Fruit fly (Drosophila melanogaster) whole organism, embryonic: Measurements from ENCODE around the gene CCAP-R.

Experiments used
- B-H1 ChIP-seq: fragments of 200-800 bp; sonication (Bioruptor generic); IDR thresholded peaks from 3 replicates; pipeline ENCODE4 v1.3.6; 2022; ENCODE audit warnings: missing biosample characterization, missing genetic modification characterization
- CG10147 ChIP-seq: fragments of 200-800 bp; sonication (Bioruptor generic); optimal IDR thresholded peaks from 2 replicates; lab custom pipeline; 2019; ENCODE audit warnings: missing biosample characterization, mild to moderate bottlenecking, missing genetic modification characterization, moderate library complexity
- CG1024 ChIP-seq: fragments of 200-800 bp; sonication (Bioruptor generic); IDR thresholded peaks from 2 replicates; pipeline ENCODE4 v1.3.6; 2022; ENCODE audit warnings: missing biosample characterization, missing genetic modification characterization
- CG11085 ChIP-seq: fragments of 200-800 bp; sonication (Bioruptor generic); IDR thresholded peaks from 2 replicates; pipeline ENCODE4 v1.3.6; 2022; ENCODE audit warnings: missing biosample characterization, missing genetic modification characterization
- CG11504 ChIP-seq: fragments of 200-800 bp; sonication (Bioruptor generic); optimal IDR thresholded peaks from 3 replicates; lab custom pipeline; 2019; ENCODE audit warnings: missing biosample characterization, mild to moderate bottlenecking, missing genetic modification characterization, moderate library complexity
- CG12219 ChIP-seq: fragments of 200-800 bp; sonication (Bioruptor generic); optimal IDR thresholded peaks from 3 replicates; lab custom pipeline; 2018; ENCODE audit warnings: missing biosample characterization, mild to moderate bottlenecking, missing genetic modification characterization
- CG12769 ChIP-seq: fragments of 200-800 bp; sonication (Bioruptor generic); optimal IDR thresholded peaks from 2 replicates; lab custom pipeline; 2019; ENCODE audit warnings: missing biosample characterization, mild to moderate bottlenecking, missing genetic modification characterization, moderate library complexity
- CG13894 ChIP-seq: fragments of 200-800 bp; sonication (Bioruptor generic); optimal IDR thresholded peaks from 3 replicates; lab custom pipeline; 2018; ENCODE audit warnings: missing biosample characterization, mild to moderate bottlenecking, missing genetic modification characterization, moderate library complexity
- CG14965 ChIP-seq: fragments of 200-800 bp; sonication (Bioruptor generic); optimal IDR thresholded peaks from 2 replicates; lab custom pipeline; 2016; ENCODE audit warnings: missing biosample characterization, missing genetic modification characterization, borderline replicate concordance
- CG17568 ChIP-seq: fragments of 200-800 bp; sonication (Bioruptor generic); optimal IDR thresholded peaks from 2 replicates; lab custom pipeline; 2018; ENCODE audit warnings: missing biosample characterization, mild to moderate bottlenecking, missing genetic modification characterization, moderate library complexity
- CG17829 ChIP-seq: fragments of 200-800 bp; optimal IDR thresholded peaks from 2 replicates; lab custom pipeline; 2019; ENCODE audit warnings: missing biosample characterization, mild to moderate bottlenecking, missing genetic modification characterization, moderate library complexity
- CG3065 ChIP-seq: fragments of 200-800 bp; sonication (Bioruptor generic); optimal IDR thresholded peaks from 2 replicates; lab custom pipeline; 2016; ENCODE audit warnings: missing biosample characterization, missing genetic modification characterization
- CG31365 ChIP-seq: fragments of 200-800 bp; sonication (Bioruptor generic); optimal IDR thresholded peaks from 2 replicates; lab custom pipeline; 2018; ENCODE audit warnings: missing biosample characterization, mild to moderate bottlenecking, missing genetic modification characterization
- CG3281 ChIP-seq: fragments of 200-800 bp; sonication (Bioruptor generic); optimal IDR thresholded peaks from 3 replicates; lab custom pipeline; 2017; ENCODE audit warnings: missing biosample characterization, mild to moderate bottlenecking, missing genetic modification characterization
- CG34376 ChIP-seq: fragments of 200-800 bp; sonication (Bioruptor generic); optimal IDR thresholded peaks from 2 replicates; lab custom pipeline; 2018; ENCODE audit warnings: missing biosample characterization, mild to moderate bottlenecking, missing genetic modification characterization
- CG3838 ChIP-seq: fragments of 200-800 bp; sonication (Bioruptor generic); optimal IDR thresholded peaks from 3 replicates; lab custom pipeline; 2016; ENCODE audit warnings: missing biosample characterization, missing genetic modification characterization
- CG4820 ChIP-seq: fragments of 200-800 bp; sonication (Bioruptor generic); optimal IDR thresholded peaks from 3 replicates; lab custom pipeline; 2016; ENCODE audit warnings: missing biosample characterization, missing genetic modification characterization
- CG6683 ChIP-seq: fragments of 200-800 bp; sonication (Bioruptor generic); optimal IDR thresholded peaks from 2 replicates; lab custom pipeline; 2017; ENCODE audit warnings: missing biosample characterization, mild to moderate bottlenecking, missing genetic modification characterization, missing genetic modification reagents
- CG7839 ChIP-seq: fragments of 200-800 bp; sonication (Bioruptor generic); optimal IDR thresholded peaks from 3 replicates; lab custom pipeline; 2018; ENCODE audit warnings: missing biosample characterization, mild to moderate bottlenecking, missing genetic modification characterization, moderate library complexity
- CG9437 ChIP-seq: fragments of 200-800 bp; sonication (Bioruptor generic); optimal IDR thresholded peaks from 2 replicates; lab custom pipeline; 2018; ENCODE audit warnings: missing biosample characterization, mild to moderate bottlenecking, missing genetic modification characterization
- CG9817 ChIP-seq: fragments of 200-800 bp; sonication (Bioruptor generic); optimal IDR thresholded peaks from 2 replicates; lab custom pipeline; 2018; ENCODE audit warnings: missing biosample characterization, mild to moderate bottlenecking, missing genetic modification characterization, moderate library complexity
- CoRest ChIP-seq: fragments of 200-800 bp; sonication (Bioruptor generic); optimal IDR thresholded peaks from 3 replicates; lab custom pipeline; 2018; ENCODE audit warnings: missing biosample characterization, mild to moderate bottlenecking, missing genetic modification characterization, moderate library complexity
- HHEX ChIP-seq: fragments of 200-800 bp; sonication (Bioruptor generic); optimal IDR thresholded peaks from 3 replicates; lab custom pipeline; 2017; ENCODE audit warnings: missing biosample characterization, mild to moderate bottlenecking, missing genetic modification characterization, missing genetic modification reagents
- HLH4C ChIP-seq: fragments of 200-800 bp; sonication (Bioruptor generic); IDR thresholded peaks from 3 replicates; pipeline ENCODE4 v1.3.6; 2022; ENCODE audit warnings: missing biosample characterization, missing genetic modification characterization; ENCODE audit not compliant: partially characterized antibody
- MESR4 ChIP-seq: fragments of 200-800 bp; sonication (Bioruptor generic); optimal IDR thresholded peaks from 2 replicates; lab custom pipeline; 2018; ENCODE audit warnings: missing biosample characterization, mild to moderate bottlenecking, missing genetic modification characterization, moderate library complexity
- Med ChIP-seq: fragments of 200-800 bp; sonication (Bioruptor generic); peaks from one replicate; lab custom pipeline; 2016; ENCODE audit warnings: missing biosample characterization, missing genetic modification characterization, mild to moderate bottlenecking, inconsistent platforms, moderate library complexity
- Meics ChIP-seq: fragments of 200-800 bp; sonication (Bioruptor generic); optimal IDR thresholded peaks from 2 replicates; lab custom pipeline; 2017; ENCODE audit warnings: missing biosample characterization, mild to moderate bottlenecking, missing genetic modification characterization
- Nf-YC ChIP-seq: fragments of 200-800 bp; optimal IDR thresholded peaks from 3 replicates; lab custom pipeline; 2019; ENCODE audit warnings: missing biosample characterization, mild to moderate bottlenecking, missing genetic modification characterization, moderate library complexity
- Spps ChIP-seq: fragments of 200-800 bp; sonication (Bioruptor generic); optimal IDR thresholded peaks from 2 replicates; lab custom pipeline; 2018; ENCODE audit warnings: missing biosample characterization, mild to moderate bottlenecking, missing genetic modification characterization
- bbx ChIP-seq: fragments of 200-800 bp; sonication (Bioruptor generic); IDR thresholded peaks from 2 replicates; pipeline ENCODE4 v1.3.6; 2022; ENCODE audit warnings: missing biosample characterization, missing genetic modification characterization; ENCODE audit not compliant: partially characterized antibody
- bcd ChIP-seq: fragments of 200-800 bp; sonication (Bioruptor generic); optimal IDR thresholded peaks from 2 replicates; lab custom pipeline; 2017; ENCODE audit warnings: missing biosample characterization, mild to moderate bottlenecking, missing genetic modification characterization
- chm ChIP-seq: fragments of 200-800 bp; sonication (Bioruptor generic); IDR thresholded peaks from 2 replicates; pipeline ENCODE4 v1.3.6; 2022; ENCODE audit warnings: missing biosample characterization, missing genetic modification characterization
- ci ChIP-seq: fragments of 200-800 bp; sonication (Bioruptor generic); IDR thresholded peaks from 3 replicates; pipeline ENCODE4 v1.3.6; 2022; ENCODE audit warnings: missing biosample characterization, missing genetic modification characterization
- emc ChIP-seq: fragments of 200-800 bp; sonication (Bioruptor generic); optimal IDR thresholded peaks from 2 replicates; lab custom pipeline; 2016; ENCODE audit warnings: missing biosample characterization, missing genetic modification characterization
- fd3F ChIP-seq: fragments of 200-800 bp; sonication (Bioruptor generic); optimal IDR thresholded peaks from 2 replicates; lab custom pipeline; 2018; ENCODE audit warnings: missing biosample characterization, mild to moderate bottlenecking, missing genetic modification characterization, moderate library complexity
- h ChIP-seq: fragments of >200 bp; optimal IDR thresholded peaks from 2 replicates; lab custom pipeline; 2017
- lov ChIP-seq, 2 experiments: fragments of 200-800 bp in 1 of 2; fragments of >200 bp in 1 of 2; sonication (Bioruptor generic) in 1 of 2; IDR thresholded peaks in 1 of 2; optimal IDR thresholded peaks in 1 of 2; 2 replicates in 1 of 2; 3 replicates in 1 of 2; pipeline versions ENCODE4 v1.3.6 to Lab custom; 2017 to 2022; ENCODE audit warnings: missing biosample characterization in 1 of 2, missing genetic modification characterization in 1 of 2
- maf-S ChIP-seq: fragments of 200-800 bp; sonication (Bioruptor generic); optimal IDR thresholded peaks from 2 replicates; lab custom pipeline; 2016; ENCODE audit warnings: missing biosample characterization, missing genetic modification characterization
- odd ChIP-seq: fragments of 200-800 bp; sonication (Bioruptor generic); optimal IDR thresholded peaks from 2 replicates; lab custom pipeline; 2017; ENCODE audit warnings: missing biosample characterization, mild to moderate bottlenecking, missing genetic modification characterization
- pnt ChIP-seq: fragments of 200-800 bp; sonication (Bioruptor generic); optimal IDR thresholded peaks from 3 replicates; lab custom pipeline; 2016; ENCODE audit warnings: missing biosample characterization, missing genetic modification characterization
- repo ChIP-seq: fragments of 200-800 bp; sonication (Bioruptor generic); optimal IDR thresholded peaks from 2 replicates; lab custom pipeline; 2016; ENCODE audit warnings: missing biosample characterization, missing genetic modification characterization
- shn ChIP-seq: fragments of 200-800 bp; sonication (Bioruptor generic); optimal IDR thresholded peaks from 3 replicates; lab custom pipeline; 2016; ENCODE audit warnings: missing biosample characterization, missing genetic modification characterization
- sob ChIP-seq: fragments of 200-800 bp; sonication (Bioruptor generic); IDR thresholded peaks from 2 replicates; pipeline ENCODE4 v1.3.6; 2022; ENCODE audit warnings: missing biosample characterization, missing genetic modification characterization
- ssp ChIP-seq: fragments of 200-800 bp; sonication (Bioruptor generic); IDR thresholded peaks from 2 replicates; pipeline ENCODE4 v1.3.6; 2022; ENCODE audit warnings: missing biosample characterization, missing genetic modification characterization
- vfl ChIP-seq: fragments of 200-800 bp; sonication (Bioruptor generic); optimal IDR thresholded peaks from 2 replicates; lab custom pipeline; 2016; ENCODE audit warnings: missing biosample characterization, missing genetic modification characterization

The CCAP-R gene

dm6 chr3R:25880971-25881809 lies 74.9 kb downstream of the CCAP-R start, which contains the start of gene Tsp96F (continued):
- no peak for TF ChIP-seq CG3065 (GFP tag; lab: Kevin White, UChicago)
- TF ChIP-seq CG13894, result no peak
- TF ChIP-seq bbx (GFP tag; lab: Robert Waterston, UW), result peak; percentile 69
- TF ChIP-seq shn (GFP tag; lab: Kevin White, UChicago), result no peak
- TF ChIP-seq CG10147 (GFP tag; lab: Kevin White, UChicago), result no peak
- no peak for TF ChIP-seq h (lab: Kevin White, UChicago)
- no peak for TF ChIP-seq Meics (GFP tag; lab: Kevin White, UChicago)
- no peak for TF ChIP-seq vfl (GFP tag; lab: Kevin White, UChicago)
- TF ChIP-seq CG17568 (GFP tag; lab: Kevin White, UChicago), result peak; percentile 35
- TF ChIP-seq emc (GFP tag; lab: Kevin White, UChicago), result no peak
- no peak for TF ChIP-seq CG1024 (GFP tag; lab: Robert Waterston, UW)
- no peak; the same call in none of the 3 replicates for TF ChIP-seq HLH4C (GFP tag; lab: Robert Waterston, UW)

dm6 chr3R:25880198-25880970 lies 75.7 kb downstream of the CCAP-R start:
- TF ChIP-seq Spps (peak; percentile 39), CG3838 (no peak), CG9817 (tag; lab: Kevin White, UChicago) (peak; percentile 24), CG12219 (no peak), MESR4 (GFP tag; lab: Kevin White, UChicago) (no peak), odd (GFP tag; lab: Kevin White, UChicago) (peak; percentile 26), CG34376 (GFP tag; lab: Kevin White, UChicago) (no peak), Nf-YC (tag; lab: Kevin White, UChicago) (peak; percentile 1), CG17829 (peak; percentile 65), HHEX (GFP tag; lab: Kevin White, UChicago) (peak; percentile 21), bcd (GFP tag; lab: Kevin White, UChicago) (peak; percentile 37), maf-S (no peak), ssp (GFP tag; lab: Robert Waterston, UW) (0 out of 2 replicates have a peak, but pooled peaks have one; percentile 22), CG31365 (tag; lab: Kevin White, UChicago) (no peak), chm (peak; percentile 56; the same call in 1 of the 2 replicates), repo (GFP tag; lab: Kevin White, UChicago) (peak; percentile 19), CG4820 (GFP tag; lab: Kevin White, UChicago) (peak; percentile 22), CoRest (tag; lab: Kevin White, UChicago) (peak; percentile 72), CG12769 (tag; lab: Kevin White, UChicago) (peak; percentile 48), CG6683 (peak; percentile 3), CG9437 (peak; percentile 47), CG11085 (GFP tag; lab: Robert Waterston, UW) (no peak), B-H1 (no peak; the same call in 2 of the 3 replicates), CG14965 (GFP tag; lab: Kevin White, UChicago) (no peak), ci (peak; percentile 68), fd3F (peak; percentile 36), CG13894 (peak; percentile 27), sob (0 out of 2 replicates have a peak, but pooled peaks have one; percentile 29), pnt (GFP tag; lab: Kevin White, UChicago) (peak; percentile 1), lov (optimal IDR thresholded peaks at IDR 0.05; lab: Kevin White, UChicago) (no peak), lov (GFP tag; IDR thresholded peaks at IDR 0.05; lab: Robert Waterston, UW) (no peak), Med (GFP tag; lab: Kevin White, UChicago) (peak; percentile 82), CG7839 (tag; lab: Kevin White, UChicago) (peak; percentile 59), CG3281 (GFP tag; lab: Kevin White, UChicago) (peak; percentile 57), CG11504 (tag; lab: Kevin White, UChicago) (peak; percentile 70)
